Fruit fly (Drosophila melanogaster) whole organism, embryonic: Measurements from ENCODE around the gene RhoGAP18B.
A peak's percentile ranks its signal among the peaks of the same experiment; 100 is the strongest.

Source experiments
- CG13624 ChIP-seq: fragments of 200-800 bp; sonication (Bioruptor generic); optimal IDR thresholded peaks from 2 replicates; lab custom pipeline; 2016; ENCODE audit warnings: missing biosample characterization, missing genetic modification characterization
- CG14710 ChIP-seq: fragments of 200-800 bp; sonication (Bioruptor generic); optimal IDR thresholded peaks from 3 replicates; lab custom pipeline; 2019; ENCODE audit warnings: missing biosample characterization, mild to moderate bottlenecking, missing genetic modification characterization, moderate library complexity
- CG14965 ChIP-seq: fragments of 200-800 bp; sonication (Bioruptor generic); optimal IDR thresholded peaks from 2 replicates; lab custom pipeline; 2016; ENCODE audit warnings: missing biosample characterization, missing genetic modification characterization, borderline replicate concordance
- CG17328 ChIP-seq: fragments of 200-800 bp; sonication (Bioruptor generic); IDR thresholded peaks from 2 replicates; pipeline ENCODE4 v1.3.6; 2022; ENCODE audit warnings: missing biosample characterization, missing genetic modification characterization
- CG17359 ChIP-seq: fragments of 200-800 bp; sonication (Bioruptor generic); optimal IDR thresholded peaks from 3 replicates; lab custom pipeline; 2018; ENCODE audit warnings: missing biosample characterization, mild to moderate bottlenecking, missing genetic modification characterization, moderate library complexity
- CG17361 ChIP-seq: fragments of 200-800 bp; sonication (Bioruptor generic); IDR thresholded peaks from 3 replicates; pipeline ENCODE4 v1.3.6; 2022; ENCODE audit warnings: missing biosample characterization, missing genetic modification characterization
- CG2116 ChIP-seq: fragments of 200-800 bp; sonication (Bioruptor generic); optimal IDR thresholded peaks from 3 replicates; lab custom pipeline; 2018; ENCODE audit warnings: missing biosample characterization, mild to moderate bottlenecking, missing genetic modification characterization
- CG2120 ChIP-seq: fragments of 200-800 bp; sonication (Bioruptor generic); optimal IDR thresholded peaks from 3 replicates; lab custom pipeline; 2016; ENCODE audit warnings: missing biosample characterization, missing genetic modification characterization
- CG30020 ChIP-seq: fragments of 200-800 bp; optimal IDR thresholded peaks from 2 replicates; lab custom pipeline; 2019; ENCODE audit warnings: missing biosample characterization, mild to moderate bottlenecking, missing genetic modification characterization, moderate library complexity
- CG32772 ChIP-seq: fragments of 200-800 bp; sonication (Bioruptor generic); IDR thresholded peaks from 2 replicates; pipeline ENCODE4 v1.3.6; 2022; ENCODE audit warnings: missing biosample characterization, missing genetic modification characterization
- CG34376 ChIP-seq: fragments of 200-800 bp; sonication (Bioruptor generic); optimal IDR thresholded peaks from 2 replicates; lab custom pipeline; 2018; ENCODE audit warnings: missing biosample characterization, mild to moderate bottlenecking, missing genetic modification characterization
- CG34422 ChIP-seq: fragments of 200-800 bp; sonication (Bioruptor generic); IDR thresholded peaks from 3 replicates; pipeline ENCODE4 v1.3.6; 2022; ENCODE audit warnings: missing biosample characterization, missing genetic modification characterization
- CG4282 ChIP-seq: fragments of 200-800 bp; sonication (Bioruptor generic); optimal IDR thresholded peaks from 2 replicates; lab custom pipeline; 2016; ENCODE audit warnings: missing biosample characterization, missing genetic modification characterization
- CG8359 ChIP-seq: fragments of 200-800 bp; sonication (Bioruptor generic); optimal IDR thresholded peaks from 2 replicates; lab custom pipeline; 2017; ENCODE audit warnings: missing biosample characterization, mild to moderate bottlenecking, missing genetic modification characterization, borderline replicate concordance
- CHES-1-like ChIP-seq: fragments of 200-800 bp; sonication (Bioruptor generic); optimal IDR thresholded peaks from 2 replicates; lab custom pipeline; 2016; ENCODE audit warnings: missing biosample characterization, missing genetic modification characterization
- Drgx ChIP-seq: fragments of 200-800 bp; sonication (Bioruptor generic); IDR thresholded peaks from 2 replicates; pipeline ENCODE4 v1.3.6; 2022; ENCODE audit warnings: missing biosample characterization, missing genetic modification characterization
- Elba2 ChIP-seq: fragments of 200-800 bp; sonication (Bioruptor generic); optimal IDR thresholded peaks from 3 replicates; lab custom pipeline; 2016; ENCODE audit warnings: missing biosample characterization, missing genetic modification characterization
- Ets65A ChIP-seq: fragments of 200-800 bp; sonication (Bioruptor generic); peaks from one replicate; lab custom pipeline; 2016; ENCODE audit warnings: missing biosample characterization, missing genetic modification characterization
- Hr3 ChIP-seq: fragments of 200-800 bp; sonication (Bioruptor generic); optimal IDR thresholded peaks from 3 replicates; lab custom pipeline; 2016; ENCODE audit warnings: missing biosample characterization, missing genetic modification characterization
- Mad ChIP-seq: fragments of 200-800 bp; sonication (Bioruptor generic); optimal IDR thresholded peaks from 2 replicates; lab custom pipeline; 2016; ENCODE audit warnings: missing biosample characterization, missing genetic modification characterization
- Med ChIP-seq: fragments of 200-800 bp; sonication (Bioruptor generic); peaks from one replicate; lab custom pipeline; 2016; ENCODE audit warnings: missing biosample characterization, missing genetic modification characterization, mild to moderate bottlenecking, inconsistent platforms, moderate library complexity
- Mrtf ChIP-seq: fragments of 200-800 bp; sonication (Bioruptor generic); IDR thresholded peaks from 3 replicates; pipeline ENCODE4 v1.3.6; 2022; ENCODE audit warnings: missing biosample characterization, missing genetic modification characterization
- Ravus ChIP-seq: fragments of 200-800 bp; sonication (Bioruptor generic); IDR thresholded peaks from 2 replicates; pipeline ENCODE4 v1.3.6; 2022; ENCODE audit warnings: missing biosample characterization, missing genetic modification characterization
- Vsx1 ChIP-seq: fragments of 200-800 bp; sonication (Bioruptor generic); optimal IDR thresholded peaks from 2 replicates; lab custom pipeline; 2017; ENCODE audit warnings: missing biosample characterization, mild to moderate bottlenecking, missing genetic modification characterization, missing genetic modification reagents
- ac ChIP-seq: fragments of 200-800 bp; sonication (Bioruptor generic); optimal IDR thresholded peaks from 3 replicates; lab custom pipeline; 2017; ENCODE audit warnings: missing biosample characterization, mild to moderate bottlenecking, missing genetic modification characterization
- ap ChIP-seq: fragments of 200-800 bp; sonication (Bioruptor generic); IDR thresholded peaks from 2 replicates; pipeline ENCODE4 v1.3.6; 2022; ENCODE audit warnings: missing biosample characterization, missing genetic modification characterization
- bcd ChIP-seq: fragments of 200-800 bp; sonication (Bioruptor generic); optimal IDR thresholded peaks from 2 replicates; lab custom pipeline; 2017; ENCODE audit warnings: missing biosample characterization, mild to moderate bottlenecking, missing genetic modification characterization
- corto ChIP-seq: fragments of 200-800 bp; sonication (Bioruptor generic); optimal IDR thresholded peaks from 2 replicates; lab custom pipeline; 2016; ENCODE audit warnings: missing biosample characterization, mild to moderate bottlenecking, missing genetic modification characterization, moderate library complexity
- crc ChIP-seq: fragments of 200-800 bp; sonication (Bioruptor generic); optimal IDR thresholded peaks from 2 replicates; lab custom pipeline; 2016; ENCODE audit warnings: missing biosample characterization, missing genetic modification characterization
- dpn ChIP-seq, 2 experiments: fragments of 200-800 bp; sonication (Bioruptor generic); optimal IDR thresholded peaks; 3 replicates each; lab custom pipeline; 2016; ENCODE audit warnings: missing biosample characterization in 2 of 2, missing genetic modification characterization in 2 of 2
- eve ChIP-seq, 2 experiments: fragments of >200 bp; optimal IDR thresholded peaks; 2 replicates each; lab custom pipeline; 2017; ENCODE audit warnings: missing biosample characterization in 2 of 2, missing genetic modification characterization in 2 of 2
- ewg ChIP-seq: fragments of 200-800 bp; sonication (Bioruptor generic); optimal IDR thresholded peaks from 3 replicates; lab custom pipeline; 2017; ENCODE audit warnings: mild to moderate bottlenecking, missing biosample characterization, missing genetic modification reagents, missing genetic modification characterization
- gce ChIP-seq: fragments of 200-800 bp; sonication (Bioruptor generic); IDR thresholded peaks from 3 replicates; pipeline ENCODE4 v1.3.6; 2022; ENCODE audit warnings: missing biosample characterization, missing genetic modification characterization
- gcm ChIP-seq: fragments of 200-800 bp; sonication (Bioruptor generic); optimal IDR thresholded peaks from 2 replicates; lab custom pipeline; 2019; ENCODE audit warnings: missing biosample characterization, mild to moderate bottlenecking, missing genetic modification characterization, moderate library complexity
- jumu ChIP-seq: fragments of 200-800 bp; sonication (Bioruptor generic); optimal IDR thresholded peaks from 3 replicates; lab custom pipeline; 2016; ENCODE audit warnings: missing biosample characterization, missing genetic modification characterization
- kah ChIP-seq: fragments of 200-800 bp; sonication (Bioruptor generic); optimal IDR thresholded peaks from 2 replicates; lab custom pipeline; 2018; ENCODE audit warnings: missing biosample characterization, mild to moderate bottlenecking, missing genetic modification characterization
- mam ChIP-seq: fragments of 200-800 bp; sonication (Bioruptor generic); optimal IDR thresholded peaks from 3 replicates; lab custom pipeline; 2016; ENCODE audit warnings: missing biosample characterization, missing genetic modification characterization
- pan ChIP-seq, 4 experiments: fragments of >200 bp in 3 of 4; fragments of 200-800 bp in 1 of 4; sonication (Bioruptor generic) in 1 of 4; optimal IDR thresholded peaks in 3 of 4; IDR thresholded peaks in 1 of 4; 2 replicates each; pipeline versions ENCODE4 v1.3.6 to Lab custom; 2017 to 2022; ENCODE audit warnings: missing biosample characterization in 2 of 4, missing genetic modification characterization in 2 of 4, mixed read lengths in 1 of 4
- prd ChIP-seq, 3 experiments: fragments of >200 bp in 2 of 3; fragments of 200-800 bp in 1 of 3; sonication (Bioruptor generic) in 1 of 3; optimal IDR thresholded peaks in 2 of 3; IDR thresholded peaks in 1 of 3; 2 replicates in 2 of 3; 3 replicates in 1 of 3; pipeline versions ENCODE4 v1.3.6 to Lab custom; 2017 to 2022; ENCODE audit warnings: missing biosample characterization in 1 of 3, missing genetic modification characterization in 1 of 3
- pzg ChIP-seq: fragments of 200-800 bp; sonication (Bioruptor generic); optimal IDR thresholded peaks from 3 replicates; lab custom pipeline; 2018; ENCODE audit warnings: missing biosample characterization, mild to moderate bottlenecking, missing genetic modification characterization, moderate library complexity
- sc ChIP-seq, 3 experiments: fragments of >200 bp in 2 of 3; fragments of 200-800 bp in 1 of 3; sonication (Bioruptor generic) in 1 of 3; optimal IDR thresholded peaks; 2 replicates in 2 of 3; 3 replicates in 1 of 3; lab custom pipeline; 2017; ENCODE audit warnings: mild to moderate bottlenecking in 1 of 3, missing biosample characterization in 1 of 3, missing genetic modification characterization in 1 of 3, missing genetic modification reagents in 1 of 3
- shn ChIP-seq: fragments of 200-800 bp; sonication (Bioruptor generic); optimal IDR thresholded peaks from 3 replicates; lab custom pipeline; 2016; ENCODE audit warnings: missing biosample characterization, missing genetic modification characterization
- sob ChIP-seq: fragments of 200-800 bp; sonication (Bioruptor generic); IDR thresholded peaks from 2 replicates; pipeline ENCODE4 v1.3.6; 2022; ENCODE audit warnings: missing biosample characterization, missing genetic modification characterization
- tin ChIP-seq: fragments of 200-800 bp; sonication (Bioruptor generic); optimal IDR thresholded peaks from 3 replicates; lab custom pipeline; 2016; ENCODE audit warnings: missing biosample characterization, missing genetic modification characterization
- wor ChIP-seq: fragments of 200-800 bp; sonication (Bioruptor generic); IDR thresholded peaks from 2 replicates; pipeline ENCODE4 v1.3.6; 2022; ENCODE audit warnings: missing biosample characterization, missing genetic modification characterization

RhoGAP18B gene

DNA sequence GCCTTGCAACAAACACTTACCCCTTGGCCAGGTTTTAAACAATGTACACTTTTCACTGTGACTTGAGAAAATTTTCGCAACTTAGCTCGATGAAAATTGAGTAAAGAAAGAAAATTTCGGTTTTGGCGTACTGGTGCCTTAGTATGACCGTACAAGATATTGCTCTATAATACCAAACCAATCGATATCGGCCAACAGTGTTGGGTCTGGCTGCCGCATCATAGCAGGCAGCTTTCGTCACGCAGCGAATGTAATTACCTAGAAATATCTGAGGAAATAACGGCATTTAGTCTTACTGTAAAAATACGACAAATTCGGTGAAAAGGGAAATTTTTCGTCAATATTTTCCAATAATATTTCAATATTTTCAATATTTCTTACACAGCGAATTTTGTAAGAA is 41.1 kb upstream of the RhoGAP18B start, which contains the start of gene Ulp1 (continued):
- TF ChIP-seq gcm (GFP tag; lab: Kevin White, UChicago) (no peak), CG2120 (GFP tag; lab: Kevin White, UChicago) (peak; percentile 11), ewg (GFP tag; lab: Kevin White, UChicago) (peak; percentile 43), pzg (peak; percentile 91), CG30020 (peak; percentile 40), CG32772 (GFP tag; lab: Robert Waterston, UW) (no peak), tin (GFP tag; lab: Kevin White, UChicago) (peak; percentile 20), eve (GFP tag; optimal IDR thresholded peaks at IDR 0.05; lab: Kevin White, UChicago) (no peak), CG8359 (GFP tag; lab: Kevin White, UChicago) (no peak), crc (no peak), CG4282 (GFP tag; lab: Kevin White, UChicago) (no peak), Drgx (no peak), CG14710 (tag; lab: Kevin White, UChicago) (peak; percentile 69), Med (GFP tag; lab: Kevin White, UChicago) (peak; percentile 87), Ets65A (GFP tag; lab: Kevin White, UChicago) (peak; percentile 60), ac (no peak), CG17328 (no peak), pan (optimal IDR thresholded peaks at IDR 0.05; lab: Kevin White, UChicago) (no peak), pan (GFP tag; optimal IDR thresholded peaks at IDR 0.05 in 1 of 2, IDR thresholded peaks at IDR 0.05 in 1 of 2) (no peak), CG14965 (no peak), bcd (GFP tag; lab: Kevin White, UChicago) (peak; percentile 30), CG17361 (peak; percentile 17; the same call in 1 of the 3 replicates), CG34422 (GFP tag; lab: Robert Waterston, UW) (0 out of 3 replicates have a peak, but pooled peaks have one; percentile 6), jumu (GFP tag; lab: Kevin White, UChicago) (peak; percentile 32), CG13624 (GFP tag; lab: Kevin White, UChicago) (peak; percentile 43), gce (GFP tag; lab: Robert Waterston, UW) (no peak), kah (no peak), CG17359 (tag; lab: Kevin White, UChicago) (peak; percentile 56), shn (GFP tag; lab: Kevin White, UChicago) (peak; percentile 12), ap (GFP tag; lab: Robert Waterston, UW) (no peak), CHES-1-like (peak; percentile 38), wor (GFP tag; lab: Robert Waterston, UW) (no peak), corto (GFP tag; lab: Kevin White, UChicago) (no peak), Vsx1 (GFP tag; lab: Kevin White, UChicago) (peak; percentile 69), CG34376 (GFP tag; lab: Kevin White, UChicago) (no peak), CG2116 (GFP tag; lab: Kevin White, UChicago) (peak; percentile 65), Elba2 (GFP tag; lab: Kevin White, UChicago) (peak; percentile 7), sc (optimal IDR thresholded peaks at IDR 0.05; lab: Kevin White, UChicago) (no peak), sc (GFP tag; optimal IDR thresholded peaks at IDR 0.05; lab: Kevin White, UChicago) (no peak), Ravus (GFP tag; lab: Robert Waterston, UW) (no peak), Mad (peak; percentile 21), Hr3 (peak; percentile 31), prd (optimal IDR thresholded peaks at IDR 0.05; lab: Kevin White, UChicago) (no peak), prd (GFP tag; IDR thresholded peaks at IDR 0.05; lab: Robert Waterston, UW) (peak; percentile 15; the same call in 1 of the 3 replicates), dpn (GFP tag; optimal IDR thresholded peaks at IDR 0.05; lab: Kevin White, UChicago) (peak in 1 of 2 experiments; percentile 42), sob (peak; percentile 42), mam (GFP tag; lab: Kevin White, UChicago) (peak; percentile 34), Mrtf (no peak)
- TF ChIP-seq, all 482 proteins: peak for 128
